Worm (Caenorhabditis elegans) whole organism, mixed stage, embryonic: ENCODE measurements around the gene R02D1.2.

Experiments
- bed-3 ChIP-seq: fragments of 200-800 bp; sonication (Bioruptor generic); optimal IDR thresholded peaks from 3 replicates; lab custom pipeline; 2018; ENCODE audit warnings: mild to moderate bottlenecking, missing genetic modification characterization, moderate library complexity, missing compliant biosample characterization
- blmp-1 ChIP-seq: fragments of 150-350 bp; optimal IDR thresholded peaks from 2 replicates; lab custom pipeline; 2014; ENCODE audit warnings: missing biosample characterization, missing genetic modification characterization
- elt-3 ChIP-seq: fragments of 150-350 bp; optimal IDR thresholded peaks from 2 replicates; lab custom pipeline; 2014; ENCODE audit warnings: missing biosample characterization, missing genetic modification characterization
- lin-13 ChIP-seq: fragments of 150-350 bp; optimal IDR thresholded peaks from 2 replicates; lab custom pipeline; 2014; ENCODE audit warnings: missing biosample characterization, missing genetic modification characterization
- lsy-2 ChIP-seq: fragments of 150-350 bp; optimal IDR thresholded peaks from 2 replicates; lab custom pipeline; 2014; ENCODE audit warnings: missing biosample characterization, missing genetic modification characterization
- mep-1 ChIP-seq: fragments of 150-350 bp; optimal IDR thresholded peaks from 2 replicates; lab custom pipeline; 2017; ENCODE audit warnings: missing biosample characterization, missing genetic modification reagents, missing genetic modification characterization, inconsistent platforms
- pha-4 ChIP-seq: fragments of 150-350 bp; optimal IDR thresholded peaks from 2 replicates; lab custom pipeline; 2018; ENCODE audit warnings: missing biosample characterization, missing genetic modification reagents, missing genetic modification characterization
- unc-62 ChIP-seq: fragments of 150-350 bp; optimal IDR thresholded peaks from 2 replicates; lab custom pipeline; 2014; ENCODE audit warnings: missing biosample characterization, missing genetic modification reagents, missing genetic modification characterization

- TF ChIP-seq mep-1 (no peak), pha-4 (no peak), lin-13 (tag; lab: Kevin White, UChicago) (no peak), unc-62 (GFP tag; lab: Kevin White, UChicago) (no peak), blmp-1 (tag; lab: Kevin White, UChicago) (no peak), lsy-2 (tag; lab: Kevin White, UChicago) (no peak), elt-3 (tag; lab: Kevin White, UChicago) (no peak), bed-3 (GFP tag; lab: Kevin White, UChicago) (no peak)
Observed at ce11 chrV:4346325-4346724, 23.7 kb upstream of the R02D1.2 start, which contains the start of gene hpo-18.
